Worm (Caenorhabditis elegans) whole organism, L1 larva: ENCODE measurements around the gene F54B8.1.
"Not testable (repeated sequence)": the region's sequence is repeated elsewhere in the genome, so short reads cannot be mapped to it uniquely, and the experiment has no call there.

Source experiments
- nhr-12 ChIP-seq: sonication (generic microtip); optimal IDR thresholded peaks from 2 replicates; lab custom pipeline; 2017; ENCODE audit warnings: missing biosample characterization, missing genetic modification characterization
- nhr-77 ChIP-seq: fragments of 150-350 bp; optimal IDR thresholded peaks from 2 replicates; lab custom pipeline; 2014; ENCODE audit warnings: missing biosample characterization, missing genetic modification characterization

- TF ChIP-seq nhr-12, nhr-77: not testable (repeated sequence)
These were observed 1.4 kb downstream of the F54B8.1 start, which contains the start of gene nhr-282 for ce11 chrV:15811982-15812381.
